Worm (Caenorhabditis elegans): Measurements from ENCODE around the gene R10E11.9.

R10E11.9 gene

ce11 chrIII:9760184-9760583 lies 33.3 kb downstream of the R10E11.9 start (continued):
- no peak for TF ChIP-seq F55B11.4 (tag; optimal IDR thresholded peaks at IDR 0.05; ENCODE audit: borderline replicate concordance, insufficient read depth)
- TF ChIP-seq B0035.1 (tag; optimal IDR thresholded peaks at IDR 0.05): no peak
- 0 out of 2 replicates have a peak, but pooled peaks have one; percentile 23 for TF ChIP-seq madf-8 (GFP tag; conservative IDR thresholded peaks at IDR 0.05)
- no peak for TF ChIP-seq Y56A3A.18 (GFP tag; IDR thresholded peaks at IDR 0.05)

DNA sequence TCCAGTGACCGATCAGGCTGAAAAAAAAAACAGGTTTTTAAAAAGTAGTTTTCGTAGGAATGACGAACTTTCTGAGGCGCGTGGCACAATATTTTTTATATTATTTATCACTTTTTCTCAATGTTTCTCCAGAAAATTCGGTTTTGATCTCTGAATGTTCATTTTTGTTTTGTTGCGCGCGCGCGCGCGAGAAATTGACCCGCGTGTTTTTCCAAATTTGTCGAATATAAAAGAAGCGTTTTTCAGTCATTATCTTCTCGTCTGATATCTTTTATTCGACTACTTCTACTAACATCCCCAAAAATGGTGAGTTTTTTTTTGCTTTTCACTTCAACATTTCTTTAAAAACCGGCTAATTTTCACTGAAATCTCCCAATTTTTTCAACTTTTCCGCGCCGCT lies 34.6 kb downstream of the R10E11.9 start, which contains the start of gene rmd-1:
Gene rmd-1 (plus strand): TSS at position 247 of the 400 bp plus-strand sequence.
- TF ChIP-seq fkh-3 (tag; optimal IDR thresholded peaks at IDR 0.05): no peak
- peak; percentile 52; the same call in 1 of the 2 replicates for TF ChIP-seq ceh-91 (GFP tag; IDR thresholded peaks at IDR 0.05)
- TF ChIP-seq ztf-28 (GFP tag; IDR thresholded peaks at IDR 0.05): no peak
- TF ChIP-seq Y53F4B.3 (GFP tag; IDR thresholded peaks at IDR 0.05): no peak
- no peak for TF ChIP-seq bed-1 (GFP tag; IDR thresholded peaks at IDR 0.05)
- TF ChIP-seq zfh-2 (GFP tag; conservative IDR thresholded peaks at IDR 0.05): no peak
- TF ChIP-seq Y95B8A.8 (GFP tag; IDR thresholded peaks at IDR 0.05): 0 out of 2 replicates have a peak, but pooled peaks have one; percentile 40
- no peak for TF ChIP-seq Y79H2A.3 (GFP tag; conservative IDR thresholded peaks at IDR 0.05)
- 0 out of 2 replicates have a peak, but pooled peaks have one; percentile 42 for TF ChIP-seq C17E4.6 (GFP tag; IDR thresholded peaks at IDR 0.05)
- no peak for TF ChIP-seq repo-1 (tag; optimal IDR thresholded peaks at IDR 0.05)
- no peak for TF ChIP-seq egl-44 (GFP tag; IDR thresholded peaks at IDR 0.05)
- TF ChIP-seq mxl-1 (tag; optimal IDR thresholded peaks at IDR 0.05): no peak
- peak; percentile 72 for TF ChIP-seq F33H1.4 (GFP tag; IDR thresholded peaks at IDR 0.05)
- no peak for TF ChIP-seq unc-62 (GFP tag; optimal IDR thresholded peaks at IDR 0.05)
- TF ChIP-seq D2030.7 (GFP tag; IDR thresholded peaks at IDR 0.05): peak; percentile 57; the same call in 1 of the 2 replicates
- peak; percentile 71 for TF ChIP-seq snpc-3.4 (tag; optimal IDR thresholded peaks at IDR 0.05)
- no peak for TF ChIP-seq hrde-1 (tag; optimal IDR thresholded peaks at IDR 0.05; ENCODE audit: borderline replicate concordance)
- peak; percentile 1 for TF ChIP-seq tbp1 (GFP tag; optimal IDR thresholded peaks at IDR 0.05)
- no peak for TF ChIP-seq F23B12.7 (tag; optimal IDR thresholded peaks at IDR 0.05; ENCODE audit: insufficient read depth)
- TF ChIP-seq B0336.3 (GFP tag; IDR thresholded peaks at IDR 0.05): no peak
- TF ChIP-seq gei-17 (GFP tag; optimal IDR thresholded peaks at IDR 0.05): no peak
- TF ChIP-seq lin-54 (GFP tag; optimal IDR thresholded peaks at IDR 0.05): peak; percentile 30
- TF ChIP-seq dox-1 (GFP tag; IDR thresholded peaks at IDR 0.05): peak; percentile 41
- peak; percentile 17; the same call in 1 of the 2 replicates for TF ChIP-seq hmg-1.2 (GFP tag; IDR thresholded peaks at IDR 0.05)
- peak; percentile 54 for TF ChIP-seq lsl-1 (GFP tag; optimal IDR thresholded peaks at IDR 0.05)
- TF ChIP-seq ets-4 (GFP tag; optimal IDR thresholded peaks at IDR 0.05): no peak
- no peak for TF ChIP-seq B0035.1 (tag; optimal IDR thresholded peaks at IDR 0.05)
- TF ChIP-seq ztf-25 (GFP tag; IDR thresholded peaks at IDR 0.05): no peak
- peak; percentile 8 for TF ChIP-seq tlf-1 (GFP tag; optimal IDR thresholded peaks at IDR 0.05)
- TF ChIP-seq ceh-40 (GFP tag; IDR thresholded peaks at IDR 0.05): no peak
- TF ChIP-seq dpl-1 (GFP tag; optimal IDR thresholded peaks at IDR 0.05): peak; percentile 79
- no peak for TF ChIP-seq attf-3 (GFP tag; conservative IDR thresholded peaks at IDR 0.05)
- TF ChIP-seq sea-2 (GFP tag; IDR thresholded peaks at IDR 0.05): no peak
- TF ChIP-seq rcor-1 (GFP tag; IDR thresholded peaks at IDR 0.05): peak; percentile 42; the same call in 1 of the 2 replicates
- peak; percentile 94 for TF ChIP-seq hsf-1 (GFP tag; IDR thresholded peaks at IDR 0.05)
- TF ChIP-seq unc-130 (GFP tag; optimal IDR thresholded peaks at IDR 0.05): peak; percentile 45
- TF ChIP-seq madf-3 (GFP tag; IDR thresholded peaks at IDR 0.05): peak; percentile 8; the same call in 1 of the 2 replicates
- TF ChIP-seq F57C9.4 (tag; optimal IDR thresholded peaks at IDR 0.05): no peak
- no peak for TF ChIP-seq F10E7.11 (tag; optimal IDR thresholded peaks at IDR 0.05)
- no peak for TF ChIP-seq Y53G8AR.9 (GFP tag; conservative IDR thresholded peaks at IDR 0.05)
- no peak for TF ChIP-seq ZK185.1 (tag; optimal IDR thresholded peaks at IDR 0.05; ENCODE audit: poor library complexity, severe bottlenecking)
- TF ChIP-seq cebp-2 (GFP tag; IDR thresholded peaks at IDR 0.05): no peak
- TF ChIP-seq snpc-1.3 (tag; optimal IDR thresholded peaks at IDR 0.05; ENCODE audit: insufficient read depth): peak; percentile 29
- TF ChIP-seq efl-1 (GFP tag; optimal IDR thresholded peaks at IDR 0.05): peak; percentile 94
